Worm (Caenorhabditis elegans): ENCODE measurements around the gene E04F6.6.

E04F6.6 gene

DNA sequence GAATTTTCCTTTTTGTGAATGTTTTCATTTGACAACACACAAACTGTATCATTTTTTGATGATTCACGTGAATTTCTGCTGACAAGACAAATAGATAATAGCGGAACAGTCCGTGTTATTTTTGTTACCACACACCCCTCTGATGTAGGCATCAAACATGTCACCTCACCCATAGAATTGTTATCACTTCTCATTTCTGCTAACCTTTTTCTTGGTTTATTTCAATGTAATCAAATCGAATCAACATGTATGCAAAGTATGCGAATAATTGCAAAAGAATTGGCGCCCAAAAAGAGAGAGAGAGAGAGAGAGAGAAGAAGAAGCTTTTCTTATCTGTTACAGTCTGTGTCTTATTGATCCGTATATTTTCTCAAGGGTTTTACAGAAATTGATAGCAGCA, 42.0 kb downstream of the E04F6.6 start:
- TF ChIP-seq ztf-23 (GFP tag; IDR thresholded peaks at IDR 0.05) = no peak
- no peak for TF ChIP-seq flt-1 (GFP tag; IDR thresholded peaks at IDR 0.05)
- no peak for TF ChIP-seq T22C8.4 (GFP tag; IDR thresholded peaks at IDR 0.05)
- TF ChIP-seq klf-2 (GFP tag; conservative IDR thresholded peaks at IDR 0.05) = no peak
- TF ChIP-seq ztf-29 (GFP tag; IDR thresholded peaks at IDR 0.05) = no peak
- no peak for TF ChIP-seq ref-1 (GFP tag; conservative IDR thresholded peaks at IDR 0.05)
- no peak for TF ChIP-seq cog-1 (tag; optimal IDR thresholded peaks at IDR 0.05)
- TF ChIP-seq tab-1 (GFP tag; IDR thresholded peaks at IDR 0.05) = no peak
- no peak for TF ChIP-seq med-1 (GFP tag; optimal IDR thresholded peaks at IDR 0.05; ENCODE audit: insufficient read depth)

ce11 chrII:7155392-7155791, 44.0 kb downstream of the E04F6.6 start, which contains the start of gene C27H5.2:
TSS of gene C27H5.2 (plus strand) at chrII:7155581.
- TF ChIP-seq cog-1 (tag; optimal IDR thresholded peaks at IDR 0.05) (no peak), klf-2 (GFP tag; conservative IDR thresholded peaks at IDR 0.05) (no peak), flt-1 (GFP tag; IDR thresholded peaks at IDR 0.05) (no peak), med-1 (GFP tag; optimal IDR thresholded peaks at IDR 0.05; ENCODE audit: insufficient read depth) (no peak), T22C8.4 (GFP tag; IDR thresholded peaks at IDR 0.05) (no peak), tab-1 (GFP tag; IDR thresholded peaks at IDR 0.05) (no peak), ztf-23 (GFP tag; IDR thresholded peaks at IDR 0.05) (no peak), ztf-29 (GFP tag; IDR thresholded peaks at IDR 0.05) (no peak), ref-1 (GFP tag; conservative IDR thresholded peaks at IDR 0.05) (no peak)

ce11 chrII:7154711-7155110, 44.7 kb downstream of the E04F6.6 start:
- no peak for TF ChIP-seq T22C8.4 (GFP tag; IDR thresholded peaks at IDR 0.05)
- TF ChIP-seq ztf-29 (GFP tag; IDR thresholded peaks at IDR 0.05) = no peak
- no peak for TF ChIP-seq flt-1 (GFP tag; IDR thresholded peaks at IDR 0.05)
- no peak for TF ChIP-seq cog-1 (tag; optimal IDR thresholded peaks at IDR 0.05)
- TF ChIP-seq klf-2 (GFP tag; conservative IDR thresholded peaks at IDR 0.05) = no peak
- no peak for TF ChIP-seq med-1 (GFP tag; optimal IDR thresholded peaks at IDR 0.05; ENCODE audit: insufficient read depth)
- TF ChIP-seq ref-1 (GFP tag; conservative IDR thresholded peaks at IDR 0.05) = no peak
- TF ChIP-seq ztf-23 (GFP tag; IDR thresholded peaks at IDR 0.05) = no peak
- no peak for TF ChIP-seq tab-1 (GFP tag; IDR thresholded peaks at IDR 0.05)

DNA sequence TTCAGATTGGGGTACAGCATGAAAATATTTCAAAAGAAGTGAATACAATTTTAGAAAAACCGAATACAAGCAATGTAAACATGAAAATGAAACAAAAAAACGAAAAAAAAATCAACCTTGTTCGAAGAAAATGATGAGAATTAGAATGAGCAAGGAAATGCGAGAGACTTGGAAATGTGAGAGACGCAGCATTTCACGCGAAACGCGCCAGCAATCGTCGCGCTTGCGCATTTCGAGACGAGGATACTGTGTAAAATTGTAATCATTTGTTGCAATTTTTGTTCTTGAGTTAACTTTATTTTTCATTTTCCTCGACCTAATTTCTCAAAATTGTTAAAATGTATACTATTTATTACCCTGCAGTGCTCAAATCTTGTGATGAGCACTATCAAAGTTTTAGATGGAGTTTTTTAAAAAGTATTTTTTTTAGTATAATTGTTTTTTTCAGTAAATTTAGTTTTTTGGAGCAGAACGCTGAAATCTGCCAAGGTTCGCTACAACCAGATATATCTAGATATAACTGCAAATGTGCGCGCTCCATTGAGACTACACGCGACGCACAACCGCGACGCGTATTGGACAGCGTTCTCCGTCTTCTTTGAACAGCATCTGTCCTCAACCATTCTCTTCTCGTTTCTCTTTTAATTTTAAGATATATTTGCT, 47.3 kb downstream of the E04F6.6 start, which contains the start of gene fust-1:
Gene fust-1 (plus strand): TSS at position 613 of the 663 bp plus-strand sequence.
- TF ChIP-seq cog-1 (tag; optimal IDR thresholded peaks at IDR 0.05) (peak; percentile 94), T22C8.4 (GFP tag; IDR thresholded peaks at IDR 0.05) (no peak), ztf-29 (GFP tag; IDR thresholded peaks at IDR 0.05) (no peak), klf-2 (GFP tag; conservative IDR thresholded peaks at IDR 0.05) (peak; percentile 69; the same call in 1 of the 2 replicates), flt-1 (GFP tag; IDR thresholded peaks at IDR 0.05) (peak; percentile 84), tab-1 (GFP tag; IDR thresholded peaks at IDR 0.05) (peak; percentile 72; the same call in 1 of the 2 replicates), ztf-23 (GFP tag; IDR thresholded peaks at IDR 0.05) (peak; percentile 87), ref-1 (GFP tag; conservative IDR thresholded peaks at IDR 0.05) (no peak), med-1 (GFP tag; optimal IDR thresholded peaks at IDR 0.05; ENCODE audit: insufficient read depth) (peak; percentile 56)

ce11 chrII:7148099-7148498, 51.3 kb downstream of the E04F6.6 start, which contains the start of gene T07F8.1:
TSS of gene T07F8.1 (plus strand) at chrII:7148399.
- no peak for TF ChIP-seq med-1 (GFP tag; optimal IDR thresholded peaks at IDR 0.05; ENCODE audit: insufficient read depth)
- TF ChIP-seq T22C8.4 (GFP tag; IDR thresholded peaks at IDR 0.05) = no peak
- no peak for TF ChIP-seq flt-1 (GFP tag; IDR thresholded peaks at IDR 0.05)
- TF ChIP-seq ztf-23 (GFP tag; IDR thresholded peaks at IDR 0.05) = no peak
- TF ChIP-seq ref-1 (GFP tag; conservative IDR thresholded peaks at IDR 0.05) = no peak
- no peak for TF ChIP-seq tab-1 (GFP tag; IDR thresholded peaks at IDR 0.05)
- no peak for TF ChIP-seq cog-1 (tag; optimal IDR thresholded peaks at IDR 0.05)
- TF ChIP-seq klf-2 (GFP tag; conservative IDR thresholded peaks at IDR 0.05) = no peak
- TF ChIP-seq ztf-29 (GFP tag; IDR thresholded peaks at IDR 0.05) = no peak

- no peak for TF ChIP-seq T22C8.4 (GFP tag; IDR thresholded peaks at IDR 0.05)
- no peak for TF ChIP-seq klf-2 (GFP tag; conservative IDR thresholded peaks at IDR 0.05)
- no peak for TF ChIP-seq ref-1 (GFP tag; conservative IDR thresholded peaks at IDR 0.05)
- no peak for TF ChIP-seq flt-1 (GFP tag; IDR thresholded peaks at IDR 0.05)
- no peak for TF ChIP-seq cog-1 (tag; optimal IDR thresholded peaks at IDR 0.05)
- no peak for TF ChIP-seq med-1 (GFP tag; optimal IDR thresholded peaks at IDR 0.05; ENCODE audit: insufficient read depth)
- TF ChIP-seq ztf-29 (GFP tag; IDR thresholded peaks at IDR 0.05) = no peak
- no peak for TF ChIP-seq ztf-23 (GFP tag; IDR thresholded peaks at IDR 0.05)
- TF ChIP-seq tab-1 (GFP tag; IDR thresholded peaks at IDR 0.05) = no peak
Observed at ce11 chrII:7147550-7147949, 51.8 kb downstream of the E04F6.6 start.

Measured in whole organism, midembryonic.